Fruit fly (Drosophila melanogaster): Measurements from ENCODE around the gene CG1368.

- no peak for TF ChIP-seq Lpt (GFP tag; optimal IDR thresholded peaks at IDR 0.05)
- TF ChIP-seq CG3032 (tag; optimal IDR thresholded peaks at IDR 0.05), result no peak
- TF ChIP-seq CG7368 (GFP tag; optimal IDR thresholded peaks at IDR 0.05), result no peak
- no peak for TF ChIP-seq CG4318 (GFP tag; optimal IDR thresholded peaks at IDR 0.05)
- no peak for TF ChIP-seq Met (GFP tag; optimal IDR thresholded peaks at IDR 0.05)
- TF ChIP-seq Ets21C (GFP tag; optimal IDR thresholded peaks at IDR 0.05), result no peak
- no peak for TF ChIP-seq lz (GFP tag; optimal IDR thresholded peaks at IDR 0.05)
- TF ChIP-seq ss (GFP tag; optimal IDR thresholded peaks at IDR 0.05), result no peak
- TF ChIP-seq CG6808 (GFP tag; optimal IDR thresholded peaks at IDR 0.05), result no peak
- TF ChIP-seq svp (GFP tag), result no peak
Measured at dm6 chrX:14221995-14222394, 47.4 kb downstream of the CG1368 start.
